Fruit fly (Drosophila melanogaster): ENCODE measurements around the gene CG5968.

DNA sequence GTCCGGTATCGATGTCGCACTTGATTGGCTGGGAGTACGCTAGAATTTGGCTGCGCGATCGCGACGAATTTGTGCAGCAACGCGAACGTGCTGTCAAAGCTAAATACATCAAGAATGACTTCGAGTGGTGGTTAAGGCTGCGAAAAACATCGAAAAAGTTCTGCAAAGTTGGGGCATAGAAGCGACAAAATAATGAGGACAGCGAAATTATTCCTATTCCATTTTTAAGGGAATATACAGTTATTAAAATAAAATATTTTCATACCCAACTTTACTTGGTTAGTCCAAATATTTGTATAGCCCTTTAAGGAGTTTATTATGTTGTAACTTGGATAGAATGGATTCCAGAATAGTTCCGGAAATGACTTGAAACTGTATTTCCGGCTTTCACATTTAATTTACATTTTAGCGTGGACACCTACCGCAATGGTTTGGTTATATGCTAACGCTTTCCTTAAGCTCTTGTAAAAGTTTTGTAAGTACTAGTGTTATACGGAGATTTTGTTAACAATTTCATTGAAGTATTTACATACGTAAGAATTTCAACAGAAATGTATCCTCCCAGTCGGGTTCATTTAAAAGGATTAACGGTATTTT is 6.7 kb downstream of the CG5968 start:
- TF ChIP-seq Hr83 (GFP tag; optimal IDR thresholded peaks at IDR 0.05; ENCODE audit: poor library complexity, severe bottlenecking) (no peak), Vsx2 (GFP tag; optimal IDR thresholded peaks at IDR 0.05; ENCODE audit: partially characterized antibody) (no peak), HLH106 (tag; optimal IDR thresholded peaks at IDR 0.05) (peak; percentile 72), Jra (GFP tag; optimal IDR thresholded peaks at IDR 0.05) (no peak)
